Worm (Caenorhabditis elegans): ENCODE results near the gene C03B1.14.

The C03B1.14 gene

ce11 chrX:6360658-6361057 lies at the start of gene C03B1.14:
C03B1.14 (minus strand) TSS chrX:6360758.
- TF ChIP-seq tab-1 (GFP tag; IDR thresholded peaks at IDR 0.05), result no peak
- TF ChIP-seq flt-1 (GFP tag; IDR thresholded peaks at IDR 0.05), result no peak
- TF ChIP-seq ztf-23 (GFP tag; IDR thresholded peaks at IDR 0.05), result no peak
- TF ChIP-seq T22C8.4 (GFP tag; IDR thresholded peaks at IDR 0.05), result no peak
- no peak for TF ChIP-seq ztf-29 (GFP tag; IDR thresholded peaks at IDR 0.05)
- no peak for TF ChIP-seq ref-1 (GFP tag; conservative IDR thresholded peaks at IDR 0.05)
- no peak for TF ChIP-seq klf-2 (GFP tag; conservative IDR thresholded peaks at IDR 0.05)
- no peak for TF ChIP-seq med-1 (GFP tag; optimal IDR thresholded peaks at IDR 0.05; ENCODE audit: insufficient read depth)
- no peak for TF ChIP-seq cog-1 (tag; optimal IDR thresholded peaks at IDR 0.05)

- TF ChIP-seq tab-1 (GFP tag; IDR thresholded peaks at IDR 0.05), result no peak
- TF ChIP-seq ztf-23 (GFP tag; IDR thresholded peaks at IDR 0.05), result no peak
These were observed 48.2 kb upstream of the C03B1.14 start for ce11 chrX:6408713-6409112.

ce11 chrX:6408286-6408685 lies 47.7 kb upstream of the C03B1.14 start:
- no peak for TF ChIP-seq ztf-23 (GFP tag; IDR thresholded peaks at IDR 0.05)
- TF ChIP-seq flt-1 (GFP tag; IDR thresholded peaks at IDR 0.05), result no peak
- TF ChIP-seq ref-1 (GFP tag; conservative IDR thresholded peaks at IDR 0.05), result no peak
- TF ChIP-seq ztf-29 (GFP tag; IDR thresholded peaks at IDR 0.05), result no peak
- TF ChIP-seq cog-1 (tag; optimal IDR thresholded peaks at IDR 0.05), result no peak

ce11 chrX:6407805-6408204 lies 47.2 kb upstream of the C03B1.14 start:
- TF ChIP-seq ztf-23 (GFP tag; IDR thresholded peaks at IDR 0.05), result no peak
- no peak for TF ChIP-seq ref-1 (GFP tag; conservative IDR thresholded peaks at IDR 0.05)
- TF ChIP-seq T22C8.4 (GFP tag; IDR thresholded peaks at IDR 0.05), result no peak
- no peak for TF ChIP-seq med-1 (GFP tag; optimal IDR thresholded peaks at IDR 0.05; ENCODE audit: insufficient read depth)
- no peak for TF ChIP-seq flt-1 (GFP tag; IDR thresholded peaks at IDR 0.05)
- TF ChIP-seq ztf-29 (GFP tag; IDR thresholded peaks at IDR 0.05), result no peak
- TF ChIP-seq tab-1 (GFP tag; IDR thresholded peaks at IDR 0.05), result no peak
- no peak for TF ChIP-seq cog-1 (tag; optimal IDR thresholded peaks at IDR 0.05)
- TF ChIP-seq klf-2 (GFP tag; conservative IDR thresholded peaks at IDR 0.05), result no peak

ce11 chrX:6405905-6406304 lies 45.3 kb upstream of the C03B1.14 start:
- TF ChIP-seq T22C8.4 (GFP tag; IDR thresholded peaks at IDR 0.05) (no peak), ref-1 (GFP tag; conservative IDR thresholded peaks at IDR 0.05) (no peak), med-1 (GFP tag; optimal IDR thresholded peaks at IDR 0.05; ENCODE audit: insufficient read depth) (no peak), cog-1 (tag; optimal IDR thresholded peaks at IDR 0.05) (no peak)

- no peak for TF ChIP-seq cog-1 (tag; optimal IDR thresholded peaks at IDR 0.05)
- TF ChIP-seq flt-1 (GFP tag; IDR thresholded peaks at IDR 0.05), result no peak
- TF ChIP-seq ztf-29 (GFP tag; IDR thresholded peaks at IDR 0.05), result no peak
- TF ChIP-seq tab-1 (GFP tag; IDR thresholded peaks at IDR 0.05), result no peak
- TF ChIP-seq T22C8.4 (GFP tag; IDR thresholded peaks at IDR 0.05), result no peak
- TF ChIP-seq ref-1 (GFP tag; conservative IDR thresholded peaks at IDR 0.05), result no peak
- TF ChIP-seq ztf-23 (GFP tag; IDR thresholded peaks at IDR 0.05), result no peak
- no peak for TF ChIP-seq klf-2 (GFP tag; conservative IDR thresholded peaks at IDR 0.05)
- no peak for TF ChIP-seq med-1 (GFP tag; optimal IDR thresholded peaks at IDR 0.05; ENCODE audit: insufficient read depth)
These were observed 42.6 kb upstream of the C03B1.14 start, which contains the start of gene glt-4 for ce11 chrX:6403122-6403521. glt-4 (plus strand) TSS chrX:6403422.

- no peak for TF ChIP-seq tab-1 (GFP tag; IDR thresholded peaks at IDR 0.05)
- TF ChIP-seq ztf-23 (GFP tag; IDR thresholded peaks at IDR 0.05), result no peak
- no peak for TF ChIP-seq med-1 (GFP tag; optimal IDR thresholded peaks at IDR 0.05; ENCODE audit: insufficient read depth)
- no peak for TF ChIP-seq klf-2 (GFP tag; conservative IDR thresholded peaks at IDR 0.05)
- TF ChIP-seq ref-1 (GFP tag; conservative IDR thresholded peaks at IDR 0.05), result no peak
- TF ChIP-seq T22C8.4 (GFP tag; IDR thresholded peaks at IDR 0.05), result no peak
- TF ChIP-seq ztf-29 (GFP tag; IDR thresholded peaks at IDR 0.05), result no peak
These were observed 38.9 kb upstream of the C03B1.14 start for ce11 chrX:6399450-6399849.

- no peak for TF ChIP-seq flt-1 (GFP tag; IDR thresholded peaks at IDR 0.05)
- TF ChIP-seq T22C8.4 (GFP tag; IDR thresholded peaks at IDR 0.05), result no peak
- TF ChIP-seq ref-1 (GFP tag; conservative IDR thresholded peaks at IDR 0.05), result no peak
- no peak for TF ChIP-seq cog-1 (tag; optimal IDR thresholded peaks at IDR 0.05)
- TF ChIP-seq tab-1 (GFP tag; IDR thresholded peaks at IDR 0.05), result no peak
- no peak for TF ChIP-seq med-1 (GFP tag; optimal IDR thresholded peaks at IDR 0.05; ENCODE audit: insufficient read depth)
- TF ChIP-seq ztf-29 (GFP tag; IDR thresholded peaks at IDR 0.05), result no peak
- TF ChIP-seq klf-2 (GFP tag; conservative IDR thresholded peaks at IDR 0.05), result no peak
- TF ChIP-seq ztf-23 (GFP tag; IDR thresholded peaks at IDR 0.05), result no peak
These were observed 30.9 kb upstream of the C03B1.14 start, which contains the start of gene igcm-2 for ce11 chrX:6391491-6391890. igcm-2 (minus strand) TSS chrX:6391591.

- TF ChIP-seq flt-1 (GFP tag; IDR thresholded peaks at IDR 0.05) (no peak), cog-1 (tag; optimal IDR thresholded peaks at IDR 0.05) (no peak), T22C8.4 (GFP tag; IDR thresholded peaks at IDR 0.05) (no peak), tab-1 (GFP tag; IDR thresholded peaks at IDR 0.05) (no peak), ztf-23 (GFP tag; IDR thresholded peaks at IDR 0.05) (no peak), ref-1 (GFP tag; conservative IDR thresholded peaks at IDR 0.05) (no peak), ztf-29 (GFP tag; IDR thresholded peaks at IDR 0.05) (no peak), klf-2 (GFP tag; conservative IDR thresholded peaks at IDR 0.05) (no peak), med-1 (GFP tag; optimal IDR thresholded peaks at IDR 0.05; ENCODE audit: insufficient read depth) (no peak)
These were observed 28.1 kb upstream of the C03B1.14 start for ce11 chrX:6388639-6389038.

- no peak for TF ChIP-seq tab-1 (GFP tag; IDR thresholded peaks at IDR 0.05)
- no peak for TF ChIP-seq flt-1 (GFP tag; IDR thresholded peaks at IDR 0.05)
- no peak for TF ChIP-seq cog-1 (tag; optimal IDR thresholded peaks at IDR 0.05)
- no peak for TF ChIP-seq med-1 (GFP tag; optimal IDR thresholded peaks at IDR 0.05; ENCODE audit: insufficient read depth)
- TF ChIP-seq T22C8.4 (GFP tag; IDR thresholded peaks at IDR 0.05), result no peak
- no peak for TF ChIP-seq ref-1 (GFP tag; conservative IDR thresholded peaks at IDR 0.05)
- TF ChIP-seq ztf-29 (GFP tag; IDR thresholded peaks at IDR 0.05), result no peak
These were observed 24.6 kb upstream of the C03B1.14 start, which contains the start of gene igdb-3 for ce11 chrX:6385185-6385584. igdb-3 (plus strand) TSS chrX:6385485.

Measured in whole organism, midembryonic.